Fruit fly (Drosophila melanogaster): ENCODE data around the gene Hsp60D.
"Not testable (repeated sequence)": the region's sequence is repeated elsewhere in the genome, so short reads cannot be mapped to it uniquely, and the experiment has no call there.

Hsp60D gene

DNA sequence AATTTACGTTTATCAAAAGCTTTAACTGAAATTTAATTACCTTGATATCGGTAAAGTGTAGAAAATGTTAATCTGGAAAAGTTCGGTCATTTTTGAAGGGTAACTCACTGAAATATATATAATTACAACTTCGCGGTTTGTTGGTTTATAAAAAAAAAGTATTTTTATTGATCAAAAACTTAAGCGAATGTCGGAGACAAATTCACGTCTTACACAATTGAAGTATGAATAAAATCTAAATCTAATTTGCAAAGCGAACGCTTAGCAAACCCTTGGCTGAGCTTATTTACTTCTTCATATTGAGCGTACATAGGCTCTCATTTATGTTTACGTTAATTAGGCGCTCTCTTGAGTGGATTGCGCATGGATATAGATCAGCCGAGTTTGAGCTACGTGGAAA, at the start of gene Hsp60D:
Gene Hsp60D, minus strand, starts transcription at position 101 of the 400 bp plus-strand sequence.
- not testable (repeated sequence) for TF ChIP-seq CTCF, CG8478 (optimal IDR thresholded peaks at IDR 0.05)

DNA sequence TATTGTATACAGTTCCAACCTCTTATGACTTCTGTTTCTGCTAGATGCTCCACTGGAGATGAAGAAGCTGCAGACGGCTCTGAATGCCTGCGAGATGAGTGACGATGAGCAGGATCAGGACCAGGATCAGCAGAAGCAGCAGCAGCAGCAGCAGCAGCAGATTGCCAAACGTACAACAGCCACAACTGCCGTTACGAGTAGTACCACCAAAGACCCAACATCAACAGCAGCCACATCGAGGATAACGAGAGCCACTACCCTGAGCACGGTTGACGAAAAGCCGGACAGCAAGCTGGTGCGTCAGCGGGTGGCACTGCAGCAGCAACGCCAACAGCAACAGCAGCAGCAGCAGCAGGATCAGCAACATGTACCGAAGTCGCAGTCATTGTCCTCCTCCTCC, 48.6 kb upstream of the Hsp60D start:
- TF ChIP-seq CG8478 (optimal IDR thresholded peaks at IDR 0.05) (no peak), CTCF (optimal IDR thresholded peaks at IDR 0.05) (no peak)

DNA sequence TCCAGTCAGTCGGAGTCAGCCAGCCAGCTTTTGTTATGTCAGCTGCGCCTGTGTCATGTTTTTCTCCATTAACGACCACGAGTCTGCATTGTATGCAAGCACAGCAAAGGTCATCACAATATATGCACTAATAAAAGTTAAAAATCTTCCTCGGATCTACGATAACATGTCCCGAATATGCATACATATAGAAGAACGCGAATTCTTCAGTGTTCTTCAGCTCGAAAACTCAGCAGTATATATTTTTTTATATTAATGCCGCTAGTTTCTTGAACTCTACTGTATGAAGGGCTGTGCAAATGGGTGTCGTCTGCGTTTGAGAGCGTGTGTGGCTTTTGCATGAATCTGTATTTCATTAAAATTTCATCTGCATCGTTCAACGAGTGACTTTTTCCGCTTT, 33.0 kb upstream of the Hsp60D start:
- TF ChIP-seq CTCF (optimal IDR thresholded peaks at IDR 0.05) = no peak
- no peak for TF ChIP-seq CG8478 (optimal IDR thresholded peaks at IDR 0.05)

DNA sequence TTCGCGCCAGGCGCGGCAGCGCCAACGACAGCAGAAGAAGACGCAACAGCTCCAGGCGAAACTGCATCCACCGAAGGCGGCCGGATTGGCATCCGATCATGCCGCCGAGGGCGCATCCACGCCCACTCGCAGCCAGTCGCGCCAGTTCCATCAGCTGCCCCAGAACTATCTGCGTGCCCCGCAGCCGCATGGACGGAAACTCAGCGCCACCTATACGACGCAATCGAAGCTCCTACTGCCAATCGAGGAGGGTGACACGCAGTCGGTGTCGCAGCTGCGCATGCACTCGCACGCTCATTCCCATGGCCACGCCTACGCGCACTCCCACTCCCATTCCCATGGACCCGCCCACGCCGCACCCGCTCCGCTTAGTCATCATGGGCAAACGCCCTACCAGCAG, 26.0 kb upstream of the Hsp60D start:
- TF ChIP-seq CG8478 (optimal IDR thresholded peaks at IDR 0.05) (no peak), CTCF (optimal IDR thresholded peaks at IDR 0.05) (peak in 1 of 2 experiments; percentile 26)

dm6 chr2L:13460911-13461866, 11.9 kb upstream of the Hsp60D start, which contains the start of gene CG46308:
Gene CG46308, plus strand, starts transcription at chr2L:13461774.
- TF ChIP-seq CTCF (optimal IDR thresholded peaks at IDR 0.05) (no peak), CG8478 (optimal IDR thresholded peaks at IDR 0.05) (no peak)

- no peak for TF ChIP-seq CTCF (optimal IDR thresholded peaks at IDR 0.05)
- no peak for TF ChIP-seq CG8478 (optimal IDR thresholded peaks at IDR 0.05)
Observed at dm6 chr2L:13458991-13459731, 9.9 kb upstream of the Hsp60D start, which contains the start of gene CG42810. Gene CG42810, plus strand, starts transcription at chr2L:13459681.

dm6 chr2L:13457037-13457547, 7.8 kb upstream of the Hsp60D start, which contains the start of gene CG42809:
Gene CG42809, plus strand, starts transcription at chr2L:13457497.
- no peak for TF ChIP-seq CTCF (optimal IDR thresholded peaks at IDR 0.05)
- TF ChIP-seq CG8478 (optimal IDR thresholded peaks at IDR 0.05) = no peak

- TF ChIP-seq CG8478 (optimal IDR thresholded peaks at IDR 0.05) (no peak), CTCF (optimal IDR thresholded peaks at IDR 0.05) (peak; percentile 68 to 73)
Observed at dm6 chr2L:13445249-13445846, 3.9 kb downstream of the Hsp60D start, which contains the start of gene Hacd2. Gene Hacd2, minus strand, starts transcription at chr2L:13445651.

DNA sequence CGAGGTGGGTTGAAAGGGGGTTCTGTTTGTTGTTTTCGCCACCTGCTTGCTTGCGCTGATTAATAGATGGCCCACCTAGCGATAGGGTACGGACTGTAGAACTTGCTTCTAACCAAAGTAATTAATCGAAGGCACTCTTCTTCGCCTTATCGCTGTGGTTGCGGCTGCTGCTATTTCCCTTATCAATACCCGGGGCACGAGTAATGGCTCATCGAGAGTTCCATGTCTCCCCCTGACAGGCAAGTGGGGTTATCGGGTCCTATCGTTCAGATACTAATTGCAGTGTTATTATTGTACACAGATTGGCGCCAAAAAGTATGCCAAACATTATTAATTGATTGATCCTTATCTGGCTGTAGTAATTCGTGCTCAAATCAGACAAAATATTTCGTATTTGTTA, 12.5 kb downstream of the Hsp60D start:
- no peak for TF ChIP-seq CTCF (optimal IDR thresholded peaks at IDR 0.05)
- no peak for TF ChIP-seq CG8478 (optimal IDR thresholded peaks at IDR 0.05)

dm6 chr2L:13434795-13435634, 14.3 kb downstream of the Hsp60D start, which contains the start of gene Tehao:
Gene Tehao, plus strand, starts transcription at chr2L:13435622.
- no peak for TF ChIP-seq CTCF (optimal IDR thresholded peaks at IDR 0.05)
- TF ChIP-seq CG8478 (optimal IDR thresholded peaks at IDR 0.05) = no peak

dm6 chr2L:13430919-13431502, 18.3 kb downstream of the Hsp60D start:
- TF ChIP-seq CTCF (optimal IDR thresholded peaks at IDR 0.05) (no peak), CG8478 (optimal IDR thresholded peaks at IDR 0.05) (no peak)

DNA sequence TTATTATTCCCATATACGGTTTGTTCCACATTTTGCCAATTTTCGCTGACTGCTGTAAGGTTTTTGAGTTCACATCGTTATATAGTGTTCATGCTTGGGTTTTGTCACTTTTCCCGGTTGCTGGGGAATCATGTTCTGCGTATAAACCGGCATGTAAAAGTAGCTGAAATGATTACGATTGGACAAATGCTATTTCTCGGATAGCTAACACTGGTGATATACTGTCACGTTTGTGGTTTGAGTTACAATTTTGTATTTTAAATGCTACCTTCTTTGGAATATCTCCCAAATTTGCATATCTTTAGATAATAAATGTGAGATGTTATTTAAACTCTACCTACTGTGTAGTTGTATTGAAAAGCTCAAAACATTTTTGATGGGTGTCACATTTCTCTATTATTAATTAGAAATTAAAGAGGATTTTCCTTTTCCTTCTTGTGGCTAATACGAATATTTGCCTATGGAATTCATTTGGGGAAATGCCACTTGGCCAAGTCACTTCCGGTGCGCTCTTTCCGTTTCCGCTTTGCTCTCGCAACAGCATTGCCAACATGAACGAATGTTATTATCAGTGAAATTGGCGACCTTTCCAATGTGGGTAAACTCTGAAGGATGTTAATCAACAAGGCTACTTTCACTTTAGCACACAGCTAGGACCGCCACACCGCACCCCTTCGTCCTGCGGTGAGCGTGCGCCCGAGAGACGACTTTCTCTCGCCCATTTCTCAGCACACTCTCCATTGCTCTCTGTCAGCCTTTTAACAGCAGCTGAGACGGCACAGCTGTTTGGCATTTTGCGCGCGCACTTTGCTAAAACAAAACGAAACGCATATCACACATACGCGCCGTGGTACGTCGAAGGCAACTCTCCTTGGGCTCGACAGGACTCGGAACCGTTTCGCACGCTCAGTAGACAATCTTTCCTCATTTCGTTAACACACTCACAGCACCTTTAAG, 34.5 kb downstream of the Hsp60D start, which contains the start of the genes CG16956, CG42784 and CG43850:
Gene CG16956, minus strand, starts transcription at position 51 of the 957 bp plus-strand sequence.
Gene CG42784, plus strand, starts transcription at position 907 of the 957 bp plus-strand sequence.
Gene CG43850, plus strand, starts transcription at position 907 of the 957 bp plus-strand sequence.
- no peak for TF ChIP-seq CG8478 (optimal IDR thresholded peaks at IDR 0.05)
- no peak for TF ChIP-seq CTCF (optimal IDR thresholded peaks at IDR 0.05)
